Worm (Caenorhabditis elegans) whole organism, mixed stage, embryonic: ENCODE measurements around the gene W06F12.2.

Experiments used
- ces-1 ChIP-seq: fragments of 150-350 bp; optimal IDR thresholded peaks from 2 replicates; lab custom pipeline; 2014; ENCODE audit warnings: missing biosample characterization, missing genetic modification reagents, missing genetic modification characterization
- mls-2 ChIP-seq: sonication (generic microtip); optimal IDR thresholded peaks from 2 replicates; lab custom pipeline; 2016; ENCODE audit warnings: mild to moderate bottlenecking, missing genetic modification characterization, moderate library complexity, missing compliant biosample characterization
- nhr-28 ChIP-seq: fragments of 150-350 bp; optimal IDR thresholded peaks from 2 replicates; lab custom pipeline; 2014; ENCODE audit warnings: missing biosample characterization, missing genetic modification characterization
- snpc-4 ChIP-seq: fragments of 150-350 bp; optimal IDR thresholded peaks from 2 replicates; lab custom pipeline; 2014; ENCODE audit warnings: missing biosample characterization, missing genetic modification characterization
- ztf-11 ChIP-seq: fragments of 150-350 bp; optimal IDR thresholded peaks from 2 replicates; lab custom pipeline; 2014; ENCODE audit warnings: missing biosample characterization, missing genetic modification characterization

DNA sequence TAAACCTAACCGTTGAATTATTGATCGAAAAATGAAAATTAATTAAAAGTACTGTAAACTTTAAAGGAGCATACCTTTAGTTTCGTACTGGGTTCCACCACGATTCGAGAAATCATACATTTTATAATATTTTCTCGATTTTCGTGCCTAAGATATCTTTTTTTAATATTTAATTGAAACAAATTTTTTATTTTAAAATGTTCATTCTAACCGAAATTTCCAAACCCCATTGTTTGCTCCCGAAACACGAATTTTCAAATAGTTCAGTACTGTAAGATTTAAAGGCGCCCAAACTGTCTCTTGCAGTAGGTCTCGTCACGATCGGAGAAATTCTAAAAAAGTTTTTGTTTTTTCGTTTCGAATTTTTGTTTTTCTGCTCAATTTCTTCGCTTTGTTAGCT lies 16.5 kb downstream of the W06F12.2 start:
- no peak for TF ChIP-seq ces-1 (GFP tag; lab: Kevin White, UChicago)
- no peak for TF ChIP-seq nhr-28 (tag; lab: Kevin White, UChicago)
- no peak for TF ChIP-seq mls-2 (tag; lab: Kevin White, UChicago)
- TF ChIP-seq ztf-11 (tag; lab: Kevin White, UChicago), result no peak
- TF ChIP-seq snpc-4 (tag; lab: Kevin White, UChicago), result no peak
